Worm (Caenorhabditis elegans) whole organism, L3 larva: Measurements from ENCODE around the gene Y57G11C.28.

Source experiments
- ama-1 ChIP-seq: fragments of 150-350 bp; optimal IDR thresholded peaks from 2 replicates; lab custom pipeline; 2018
- ceh-82 ChIP-seq: fragments of 150-350 bp; optimal IDR thresholded peaks from 2 replicates; lab custom pipeline; 2014; ENCODE audit warnings: missing biosample characterization, missing genetic modification characterization
- elt-1 ChIP-seq: fragments of 150-350 bp; optimal IDR thresholded peaks from 2 replicates; lab custom pipeline; 2014; ENCODE audit warnings: missing biosample characterization, missing genetic modification characterization
- fkh-10 ChIP-seq: sonication (generic microtip); optimal IDR thresholded peaks from 2 replicates; lab custom pipeline; 2017; ENCODE audit warnings: missing biosample characterization, missing genetic modification reagents, missing genetic modification characterization
- lin-39 ChIP-seq: fragments of 150-350 bp; optimal IDR thresholded peaks from 2 replicates; lab custom pipeline; 2018; ENCODE audit warnings: missing biosample characterization, missing genetic modification reagents, missing genetic modification characterization
- mdl-1 ChIP-seq: fragments of 150-350 bp; optimal IDR thresholded peaks from 2 replicates; lab custom pipeline; 2014; ENCODE audit warnings: missing biosample characterization, missing genetic modification characterization
- nhr-25 ChIP-seq: sonication (generic microtip); optimal IDR thresholded peaks from 2 replicates; lab custom pipeline; 2017; ENCODE audit warnings: missing biosample characterization, missing genetic modification characterization
- nhr-28 ChIP-seq: fragments of 150-350 bp; optimal IDR thresholded peaks from 2 replicates; lab custom pipeline; 2014; ENCODE audit warnings: missing biosample characterization, missing genetic modification characterization
- nhr-77 ChIP-seq: fragments of 150-350 bp; optimal IDR thresholded peaks from 2 replicates; lab custom pipeline; 2014; ENCODE audit warnings: missing biosample characterization, missing genetic modification characterization
- snpc-4 ChIP-seq: fragments of 150-350 bp; optimal IDR thresholded peaks from 2 replicates; lab custom pipeline; 2014; ENCODE audit warnings: missing biosample characterization, missing genetic modification characterization
- zag-1 ChIP-seq: fragments of 150-350 bp; optimal IDR thresholded peaks from 2 replicates; lab custom pipeline; 2014; ENCODE audit warnings: missing biosample characterization, missing genetic modification characterization

DNA sequence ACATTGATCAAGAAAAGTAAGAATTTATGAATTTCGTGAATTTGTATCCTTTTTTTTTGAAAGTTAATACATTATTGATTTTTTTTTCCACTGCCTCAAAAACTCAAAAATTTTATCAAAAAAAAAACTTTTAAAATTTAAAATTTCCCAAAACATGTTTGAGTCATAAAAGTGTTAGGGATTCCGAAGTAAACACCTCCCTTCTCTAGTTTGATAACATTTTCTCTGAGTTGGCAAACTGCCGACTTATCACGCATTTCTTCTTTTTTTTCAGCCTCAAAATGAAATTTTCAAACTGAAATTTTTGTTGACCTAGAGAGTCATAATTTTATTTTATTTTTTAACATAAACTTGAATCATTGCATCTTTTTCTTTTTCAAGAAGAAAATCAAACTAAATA lies 38.6 kb upstream of the Y57G11C.28 start:
- TF ChIP-seq zag-1 (tag; lab: Kevin White, UChicago) (no peak), lin-39 (tag; lab: Kevin White, UChicago) (no peak), ceh-82 (no peak), nhr-77 (tag; lab: Kevin White, UChicago) (no peak), nhr-28 (tag; lab: Kevin White, UChicago) (no peak), ama-1 (lab: Kevin White, UChicago) (no peak), fkh-10 (no peak), nhr-25 (no peak), elt-1 (tag; lab: Kevin White, UChicago) (no peak), mdl-1 (tag; lab: Kevin White, UChicago) (no peak), snpc-4 (tag; lab: Kevin White, UChicago) (no peak)
